Worm (Caenorhabditis elegans): ENCODE results near the gene clu-1.
"Not testable (repeated sequence)": the region's sequence is repeated elsewhere in the genome, so short reads cannot be mapped to it uniquely, and the experiment has no call there.

- TF ChIP-seq gei-17 (GFP tag; optimal IDR thresholded peaks at IDR 0.05); ceh-58 (GFP tag; IDR thresholded peaks at IDR 0.05); let-526 (GFP tag; IDR thresholded peaks at IDR 0.05); sdz-38 (tag; optimal IDR thresholded peaks at IDR 0.05); snpc-4 (GFP tag; optimal IDR thresholded peaks at IDR 0.05); snpc-4 (tag; optimal IDR thresholded peaks at IDR 0.05); F39B2.1 (GFP tag; IDR thresholded peaks at IDR 0.05); nfya-1 (tag; optimal IDR thresholded peaks at IDR 0.05; ENCODE audit: borderline replicate concordance, insufficient read depth); pha-4 (tag; optimal IDR thresholded peaks at IDR 0.05); aptf-2 (GFP tag; conservative IDR thresholded peaks at IDR 0.05): not testable (repeated sequence)
Measured at ce11 chrIII:9534193-9534592, 12.9 kb upstream of the clu-1 start.

Data from whole organism, young adult.